Fruit fly (Drosophila melanogaster): ENCODE measurements around the gene CG44098.

CG44098 gene

DNA sequence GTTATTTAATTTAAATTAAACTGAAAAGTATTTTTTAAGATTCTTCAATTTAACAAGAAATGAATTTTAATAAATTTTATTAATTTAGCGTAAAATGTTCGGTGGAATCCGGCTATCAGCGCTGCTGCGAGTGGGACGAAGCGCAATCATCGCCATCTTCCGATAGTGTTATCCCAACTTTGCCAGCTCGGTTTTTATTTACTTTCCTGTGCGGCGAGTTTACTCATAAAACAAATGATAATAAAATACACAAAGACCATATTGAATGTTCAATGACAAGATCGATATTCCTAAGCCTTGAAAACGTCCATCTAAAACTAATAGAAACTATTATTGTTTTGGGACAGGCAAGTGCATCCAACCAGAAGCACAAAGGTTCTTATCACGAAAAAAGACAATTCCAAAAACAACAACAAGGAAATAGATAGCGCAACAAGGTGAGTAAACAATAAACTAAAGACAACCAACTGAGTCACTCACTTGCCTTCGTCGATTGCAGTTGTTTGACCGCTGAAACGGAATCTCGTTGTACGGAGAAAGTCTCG, 40.2 kb upstream of the CG44098 start (continued):
- no peak for TF ChIP-seq zen2 (GFP tag; IDR thresholded peaks at IDR 0.05; ENCODE audit: partially characterized antibody)
- peak; percentile 36; the same call in 1 of the 2 replicates for TF ChIP-seq CG43689 (GFP tag; IDR thresholded peaks at IDR 0.05)
- TF ChIP-seq slbo (GFP tag; IDR thresholded peaks at IDR 0.05), result peak; percentile 81
- no peak for TF ChIP-seq dati (GFP tag; IDR thresholded peaks at IDR 0.05)
- TF ChIP-seq scrt (GFP tag; optimal IDR thresholded peaks at IDR 0.05), result peak; percentile 55
- TF ChIP-seq gro (GFP tag; optimal IDR thresholded peaks at IDR 0.05), result no peak
- peak; percentile 26 for TF ChIP-seq CG16863 (GFP tag; optimal IDR thresholded peaks at IDR 0.05)
- TF ChIP-seq CG8388 (GFP tag; optimal IDR thresholded peaks at IDR 0.05), result peak; percentile 38
- peak; percentile 29 for TF ChIP-seq Bdp1 (GFP tag; optimal IDR thresholded peaks at IDR 0.05)
- TF ChIP-seq NfI (GFP tag; optimal IDR thresholded peaks at IDR 0.05), result peak; percentile 33
- peak; percentile 52 for TF ChIP-seq CG3281 (GFP tag; optimal IDR thresholded peaks at IDR 0.05)
- TF ChIP-seq h (optimal IDR thresholded peaks at IDR 0.05), result no peak
- no peak for TF ChIP-seq sc (optimal IDR thresholded peaks at IDR 0.05)
- TF ChIP-seq sc (GFP tag; optimal IDR thresholded peaks at IDR 0.05), result peak; percentile 79
- TF ChIP-seq Chrac-16 (GFP tag; optimal IDR thresholded peaks at IDR 0.05), result peak; percentile 19
- peak; percentile 81 for TF ChIP-seq CG3407 (GFP tag; optimal IDR thresholded peaks at IDR 0.05)
- TF ChIP-seq Sry-δ (GFP tag; optimal IDR thresholded peaks at IDR 0.05), result peak; percentile 76
- TF ChIP-seq tgo (GFP tag; IDR thresholded peaks at IDR 0.05), result 0 out of 3 replicates have a peak, but pooled peaks have one; percentile 39
- TF ChIP-seq CG31224 (GFP tag; IDR thresholded peaks at IDR 0.05), result peak; percentile 37; the same call in 1 of the 2 replicates
- no peak for TF ChIP-seq CG10565 (GFP tag; optimal IDR thresholded peaks at IDR 0.05)
- TF ChIP-seq ase (GFP tag; IDR thresholded peaks at IDR 0.05), result 0 out of 3 replicates have a peak, but pooled peaks have one; percentile 29
- no peak for TF ChIP-seq da (GFP tag; optimal IDR thresholded peaks at IDR 0.05)
- no peak for TF ChIP-seq Sox102F (GFP tag; optimal IDR thresholded peaks at IDR 0.05)
- no peak for TF ChIP-seq danr (GFP tag; IDR thresholded peaks at IDR 0.05)
- peak; percentile 26 for TF ChIP-seq CG12942 (GFP tag; optimal IDR thresholded peaks at IDR 0.05)
- TF ChIP-seq Meics (GFP tag; optimal IDR thresholded peaks at IDR 0.05), result peak; percentile 49
- no peak for TF ChIP-seq CG9215 (GFP tag; IDR thresholded peaks at IDR 0.05)
- peak; percentile 72 for TF ChIP-seq Scr (GFP tag; IDR thresholded peaks at IDR 0.05; ENCODE audit: partially characterized antibody)
- TF ChIP-seq hth (optimal IDR thresholded peaks at IDR 0.05), result no peak
- TF ChIP-seq CHES-1-like (GFP tag; optimal IDR thresholded peaks at IDR 0.05), result peak; percentile 28
- TF ChIP-seq dpn (GFP tag; optimal IDR thresholded peaks at IDR 0.05), result no peak
- TF ChIP-seq CG9437 (GFP tag; optimal IDR thresholded peaks at IDR 0.05), result no peak
- no peak for TF ChIP-seq Rx (GFP tag; IDR thresholded peaks at IDR 0.05)
- peak; percentile 94 for TF ChIP-seq CG1024 (GFP tag; IDR thresholded peaks at IDR 0.05)
- peak; percentile 13 for TF ChIP-seq Deaf1 (tag; optimal IDR thresholded peaks at IDR 0.05)
- TF ChIP-seq CG12104 (GFP tag; optimal IDR thresholded peaks at IDR 0.05), result peak; percentile 49
- peak; percentile 50 for TF ChIP-seq CG31365 (tag; optimal IDR thresholded peaks at IDR 0.05)
- TF ChIP-seq sima (GFP tag; optimal IDR thresholded peaks at IDR 0.05), result no peak
- TF ChIP-seq CG8290 (GFP tag; optimal IDR thresholded peaks at IDR 0.05), result peak; percentile 56
- peak; percentile 70 to 89 for TF ChIP-seq CG8290 (tag; optimal IDR thresholded peaks at IDR 0.05)
- TF ChIP-seq ap (GFP tag; IDR thresholded peaks at IDR 0.05), result 0 out of 2 replicates have a peak, but pooled peaks have one; percentile 20
- peak; percentile 78 for TF ChIP-seq Fer1 (GFP tag; optimal IDR thresholded peaks at IDR 0.05)
- no peak for TF ChIP-seq dimm (GFP tag; IDR thresholded peaks at IDR 0.05)
- TF ChIP-seq bsh (GFP tag; optimal IDR thresholded peaks at IDR 0.05), result peak; percentile 28 to 80
- peak; percentile 22 for TF ChIP-seq Ssrp (tag; optimal IDR thresholded peaks at IDR 0.05)
- peak in 1 of 2 experiments; percentile 45 for TF ChIP-seq Hr78 (GFP tag; optimal IDR thresholded peaks at IDR 0.05)
- TF ChIP-seq btn (GFP tag; optimal IDR thresholded peaks at IDR 0.05), result no peak
- TF ChIP-seq CG31441 (GFP tag; IDR thresholded peaks at IDR 0.05), result no peak; the same call in 1 of the 2 replicates
- no peak for TF ChIP-seq CG1647 (GFP tag; optimal IDR thresholded peaks at IDR 0.05)
- peak in 1 of 2 experiments; percentile 95 for TF ChIP-seq Eip74EF (GFP tag; optimal IDR thresholded peaks at IDR 0.05)
- TF ChIP-seq Gsc (GFP tag; IDR thresholded peaks at IDR 0.05), result no peak
